Worm (Caenorhabditis elegans) whole organism, L4 larva: Measurements from ENCODE around the gene F13H8.1.

Experiments used
- T26A8.4 ChIP-seq: fragments of 200-800 bp; sonication (Bioruptor generic); IDR thresholded peaks from 2 replicates; pipeline ENCODE4 v1.3.6; 2022; ENCODE audit warnings: missing genetic modification characterization, missing compliant biosample characterization
- aly-2 ChIP-seq: sonication (generic microtip); optimal IDR thresholded peaks from 2 replicates; lab custom pipeline; 2018; ENCODE audit warnings: missing biosample characterization, missing genetic modification characterization
- arid-1 ChIP-seq: fragments of 200-800 bp; sonication (Bioruptor generic); conservative IDR thresholded peaks from 2 replicates; pipeline ENCODE4 v1.3.6; 2022; ENCODE audit warnings: missing genetic modification reagents, missing genetic modification characterization, missing compliant biosample characterization
- ceh-62 ChIP-seq: sonication (generic microtip); optimal IDR thresholded peaks from 2 replicates; lab custom pipeline; 2017; ENCODE audit warnings: missing biosample characterization, missing genetic modification characterization
- ctbp-1 ChIP-seq: fragments of 200-800 bp; sonication (Bioruptor generic); IDR thresholded peaks from 2 replicates; pipeline ENCODE4 v1.3.6; 2022; ENCODE audit warnings: missing genetic modification reagents, missing genetic modification characterization, missing compliant biosample characterization
- daf-12 ChIP-seq: fragments of 150-350 bp; optimal IDR thresholded peaks from 2 replicates; lab custom pipeline; 2014; ENCODE audit warnings: missing biosample characterization, missing genetic modification reagents, missing genetic modification characterization
- daf-16 ChIP-seq, 3 experiments: sonication (generic microtip); optimal IDR thresholded peaks; 2 replicates each; lab custom pipeline; 2016 to 2017; ENCODE audit warnings: missing genetic modification characterization in 3 of 3, missing genetic modification reagents in 3 of 3, mild to moderate bottlenecking in 2 of 3, missing compliant biosample characterization in 2 of 3, missing biosample characterization in 1 of 3, moderate library complexity in 1 of 3
- daf-19 ChIP-seq: fragments of 200-800 bp; sonication (Bioruptor generic); conservative IDR thresholded peaks from 2 replicates; pipeline ENCODE4 v1.3.6; 2022; ENCODE audit warnings: missing genetic modification characterization, missing compliant biosample characterization
- duxl-1 ChIP-seq: sonication (generic microtip); optimal IDR thresholded peaks from 2 replicates; lab custom pipeline; 2016; ENCODE audit warnings: mild to moderate bottlenecking, missing genetic modification characterization, moderate library complexity, missing compliant biosample characterization; ENCODE audit not compliant: poor library complexity
- dve-1 ChIP-seq: sonication (generic microtip); optimal IDR thresholded peaks from 2 replicates; lab custom pipeline; 2017; ENCODE audit warnings: antibody characterized with exemption, mild to moderate bottlenecking, missing genetic modification characterization, missing compliant biosample characterization; ENCODE audit not compliant: insufficient read depth
- egl-27 ChIP-seq: sonication (generic microtip); optimal IDR thresholded peaks from 3 replicates; lab custom pipeline; 2017; ENCODE audit warnings: missing biosample characterization, missing genetic modification reagents, missing genetic modification characterization
- egl-43 ChIP-seq: fragments of 200-800 bp; sonication (Bioruptor generic); IDR thresholded peaks from 2 replicates; pipeline ENCODE4 v1.3.6; 2022; ENCODE audit warnings: missing genetic modification reagents, missing genetic modification characterization, missing compliant biosample characterization
- fkh-10 ChIP-seq: fragments of 150-350 bp; optimal IDR thresholded peaks from 2 replicates; lab custom pipeline; 2014; ENCODE audit warnings: missing biosample characterization, missing genetic modification reagents, missing genetic modification characterization
- gei-8 ChIP-seq: fragments of 200-800 bp; sonication (Bioruptor generic); optimal IDR thresholded peaks from 2 replicates; lab custom pipeline; 2018; ENCODE audit warnings: mild to moderate bottlenecking, missing genetic modification characterization, missing compliant biosample characterization
- hmg-1.1 ChIP-seq: fragments of 200-800 bp; sonication (Bioruptor generic); IDR thresholded peaks from 2 replicates; pipeline ENCODE4 v1.3.6; 2022; ENCODE audit warnings: missing genetic modification reagents, missing genetic modification characterization, missing compliant biosample characterization
- lin-29 ChIP-seq: fragments of 200-800 bp; sonication (Bioruptor generic); IDR thresholded peaks from 2 replicates; pipeline ENCODE4 v1.3.6; 2022; ENCODE audit warnings: missing genetic modification reagents, missing genetic modification characterization, missing compliant biosample characterization
- lin-38 ChIP-seq: fragments of 200-800 bp; sonication (Bioruptor generic); IDR thresholded peaks from 2 replicates; pipeline ENCODE4 v1.3.6; 2022; ENCODE audit warnings: missing genetic modification reagents, missing genetic modification characterization, missing compliant biosample characterization
- lir-3 ChIP-seq: sonication (generic microtip); optimal IDR thresholded peaks from 2 replicates; lab custom pipeline; 2016; ENCODE audit warnings: mild to moderate bottlenecking, missing genetic modification characterization, missing compliant biosample characterization
- lsy-2 ChIP-seq, 2 experiments: fragments of 150-350 bp in 1 of 2; sonication (generic microtip) in 1 of 2; optimal IDR thresholded peaks; 2 replicates each; lab custom pipeline; 2014 to 2017; ENCODE audit warnings: missing biosample characterization in 2 of 2, missing genetic modification characterization in 2 of 2
- madf-5 ChIP-seq, 2 experiments: fragments of 200-800 bp; sonication (Bioruptor generic); IDR thresholded peaks; 2 replicates each; pipeline ENCODE4 v1.3.6; 2022; ENCODE audit warnings: missing compliant biosample characterization in 2 of 2, missing genetic modification characterization in 2 of 2
- mxl-3 ChIP-seq: fragments of 200-800 bp; sonication (Bioruptor generic); optimal IDR thresholded peaks from 2 replicates; lab custom pipeline; 2018; ENCODE audit warnings: mild to moderate bottlenecking, missing genetic modification characterization, missing compliant biosample characterization
- nhr-10 ChIP-seq: fragments of 150-350 bp; optimal IDR thresholded peaks from 2 replicates; lab custom pipeline; 2014; ENCODE audit warnings: missing biosample characterization, missing genetic modification characterization
- nhr-28 ChIP-seq: fragments of 150-350 bp; optimal IDR thresholded peaks from 2 replicates; lab custom pipeline; 2014; ENCODE audit warnings: missing biosample characterization, missing genetic modification characterization
- nhr-41 ChIP-seq: fragments of 200-800 bp; sonication (Bioruptor generic); IDR thresholded peaks from 2 replicates; pipeline ENCODE4 v1.3.6; 2022; ENCODE audit warnings: missing genetic modification reagents, missing genetic modification characterization, missing compliant biosample characterization
- nhr-6 ChIP-seq: fragments of 150-350 bp; optimal IDR thresholded peaks from 2 replicates; lab custom pipeline; 2014; ENCODE audit warnings: missing biosample characterization, missing genetic modification characterization
- nhr-77 ChIP-seq: fragments of 150-350 bp; optimal IDR thresholded peaks from 2 replicates; lab custom pipeline; 2014; ENCODE audit warnings: missing biosample characterization, missing genetic modification characterization
- php-3 ChIP-seq: fragments of 200-800 bp; sonication (Bioruptor generic); IDR thresholded peaks from 2 replicates; pipeline ENCODE4 v1.3.6; 2022; ENCODE audit warnings: missing genetic modification reagents, missing genetic modification characterization, missing compliant biosample characterization
- pqm-1 ChIP-seq: sonication (generic microtip); optimal IDR thresholded peaks from 2 replicates; lab custom pipeline; 2017; ENCODE audit warnings: missing biosample characterization, missing genetic modification characterization
- set-16 ChIP-seq: fragments of 200-800 bp; sonication (Bioruptor generic); IDR thresholded peaks from 2 replicates; pipeline ENCODE4 v1.3.6; 2022; ENCODE audit warnings: missing genetic modification reagents, missing genetic modification characterization, missing compliant biosample characterization
- unc-130 ChIP-seq: sonication (generic microtip); optimal IDR thresholded peaks from 2 replicates; lab custom pipeline; 2016; ENCODE audit warnings: missing genetic modification reagents, missing genetic modification characterization, missing compliant biosample characterization
- unc-39 ChIP-seq: sonication (generic microtip); optimal IDR thresholded peaks from 2 replicates; lab custom pipeline; 2017; ENCODE audit warnings: missing biosample characterization, missing genetic modification characterization
- unc-62 ChIP-seq, 3 experiments: fragments of 150-350 bp in 1 of 3; sonication (generic microtip); optimal IDR thresholded peaks in 2 of 3; peaks in 1 of 3; 1 replicate in 1 of 3; 2 replicates in 2 of 3; lab custom pipeline; 2014 to 2017; ENCODE audit warnings: missing biosample characterization in 3 of 3, missing genetic modification characterization in 3 of 3, missing genetic modification reagents in 3 of 3, missing genotype in 1 of 3
- vab-7 ChIP-seq: fragments of 200-800 bp; sonication (Bioruptor generic); IDR thresholded peaks from 2 replicates; pipeline ENCODE4 v1.3.6; 2022; ENCODE audit warnings: missing genetic modification reagents, missing genetic modification characterization, missing compliant biosample characterization
- zip-11 ChIP-seq: fragments of 200-800 bp; sonication (Bioruptor generic); IDR thresholded peaks from 2 replicates; pipeline ENCODE4 v1.3.6; 2022; ENCODE audit warnings: missing genetic modification characterization, missing compliant biosample characterization

The F13H8.1 gene

ce11 chrII:6269805-6270414, 13.3 kb upstream of the F13H8.1 start, which contains the start of gene F13H8.2 (continued):
- TF ChIP-seq vab-7 (GFP tag; lab: Robert Waterston, UW) (peak; percentile 77), duxl-1 (tag; lab: Kevin White, UChicago) (peak; percentile 41), nhr-6 (tag; lab: Kevin White, UChicago) (peak; percentile 36), php-3 (GFP tag; lab: Robert Waterston, UW) (0 out of 2 replicates have a peak, but pooled peaks have one; percentile 36)

- TF ChIP-seq zip-11 (no peak), lsy-2 (tag; optimal IDR thresholded peaks at IDR 0.05; lab: Kevin White, UChicago) (peak in 1 of 2 experiments; percentile 27), dve-1 (no peak)
Observed at ce11 chrII:6273916-6274315, 9.3 kb upstream of the F13H8.1 start, which contains the start of gene bpl-1. TSS of gene bpl-1 (plus strand) at chrII:6274216.

- no peak for TF ChIP-seq dve-1
- no peak for TF ChIP-seq egl-27 (tag; lab: Kevin White, UChicago)
- TF ChIP-seq unc-130: no peak
Observed at ce11 chrII:6281002-6281401, 2.2 kb upstream of the F13H8.1 start, which contains the start of gene scly-1. TSS of gene scly-1 (minus strand) at chrII:6281102.

- peak; percentile 59 for TF ChIP-seq pqm-1 (tag; lab: Kevin White, UChicago)
- TF ChIP-seq gei-8 (GFP tag; lab: Kevin White, UChicago): no peak
- no peak for TF ChIP-seq set-16 (GFP tag; lab: Robert Waterston, UW)
- TF ChIP-seq daf-16 (GFP tag; optimal IDR thresholded peaks at IDR 0.05; lab: Kevin White, UChicago): no peak
- peak; percentile 69 for TF ChIP-seq daf-16 (tag; optimal IDR thresholded peaks at IDR 0.05; lab: Kevin White, UChicago)
- TF ChIP-seq nhr-28 (tag; lab: Kevin White, UChicago): peak; percentile 45
- TF ChIP-seq lin-38 (GFP tag; lab: Robert Waterston, UW): no peak
- TF ChIP-seq ctbp-1: no peak
- no peak for TF ChIP-seq madf-5 (GFP tag; IDR thresholded peaks at IDR 0.05; lab: Robert Waterston, UW)
- TF ChIP-seq daf-19 (GFP tag; lab: Robert Waterston, UW): no peak
- no peak for TF ChIP-seq daf-12 (tag; lab: Kevin White, UChicago)
- no peak for TF ChIP-seq aly-2 (tag; lab: Kevin White, UChicago)
- no peak for TF ChIP-seq unc-39
- TF ChIP-seq lin-29 (GFP tag; lab: Robert Waterston, UW): no peak
- TF ChIP-seq nhr-77: peak; percentile 9
- no peak for TF ChIP-seq nhr-41 (GFP tag; lab: Robert Waterston, UW)
- no peak for TF ChIP-seq lir-3 (tag; lab: Kevin White, UChicago)
- no peak for TF ChIP-seq arid-1 (GFP tag; lab: Robert Waterston, UW)
- no peak for TF ChIP-seq nhr-10 (tag; lab: Kevin White, UChicago)
- TF ChIP-seq mxl-3 (GFP tag; lab: Kevin White, UChicago): no peak
- no peak for TF ChIP-seq T26A8.4 (GFP tag; lab: Robert Waterston, UW)
- TF ChIP-seq dve-1: no peak
- peak; percentile 24; the same call in 1 of the 2 replicates for TF ChIP-seq php-3 (GFP tag; lab: Robert Waterston, UW)
- no peak for TF ChIP-seq hmg-1.1 (GFP tag; lab: Robert Waterston, UW)
- no peak for TF ChIP-seq ceh-62 (tag; lab: Kevin White, UChicago)
Observed at ce11 chrII:6281903-6282302, 1.3 kb upstream of the F13H8.1 start.

ce11 chrII:6286865-6287264, 3.7 kb downstream of the F13H8.1 start, which contains the start of gene F13H8.6:
TSS of gene F13H8.6 (minus strand) at chrII:6286965.
- TF ChIP-seq unc-62 (GFP tag; optimal IDR thresholded peaks at IDR 0.05 in 1 of 2; lab: Kevin White, UChicago) (peak in 1 of 2 experiments; percentile 69), unc-62 (tag; optimal IDR thresholded peaks at IDR 0.05; lab: Kevin White, UChicago) (no peak), egl-43 (GFP tag; lab: Robert Waterston, UW) (no peak), fkh-10 (GFP tag; lab: Kevin White, UChicago) (no peak)
- TF ChIP-seq, all 104 proteins: peak for 1
